Worm (Caenorhabditis elegans) whole organism, L1 larva: ENCODE data around the gene F44D12.2.

Experiments used
- C16A3.4 ChIP-seq: fragments of 150-350 bp; optimal IDR thresholded peaks from 2 replicates; lab custom pipeline; 2014; ENCODE audit warnings: missing biosample characterization, missing genetic modification characterization
- aha-1 ChIP-seq: fragments of 150-350 bp; optimal IDR thresholded peaks from 2 replicates; lab custom pipeline; 2014; ENCODE audit warnings: missing biosample characterization, missing genetic modification characterization
- blmp-1 ChIP-seq: fragments of 150-350 bp; optimal IDR thresholded peaks from 2 replicates; lab custom pipeline; 2014; ENCODE audit warnings: missing biosample characterization, missing genetic modification characterization
- ceh-88 ChIP-seq: fragments of 200-800 bp; sonication (Bioruptor generic); IDR thresholded peaks from 2 replicates; pipeline ENCODE4 v1.3.6; 2022; ENCODE audit warnings: missing genetic modification characterization, missing compliant biosample characterization
- ces-1 ChIP-seq: fragments of 150-350 bp; optimal IDR thresholded peaks from 2 replicates; lab custom pipeline; 2014; ENCODE audit warnings: missing biosample characterization, missing genetic modification reagents, missing genetic modification characterization
- hlh-17 ChIP-seq: fragments of 200-800 bp; sonication (Bioruptor generic); optimal IDR thresholded peaks from 2 replicates; lab custom pipeline; 2018; ENCODE audit warnings: missing genetic modification characterization, mild to moderate bottlenecking, missing compliant biosample characterization, moderate library complexity, borderline replicate concordance
- isw-1 ChIP-seq: fragments of 200-800 bp; sonication (Bioruptor generic); IDR thresholded peaks from 2 replicates; pipeline ENCODE4 v1.3.6; 2022; ENCODE audit warnings: missing genetic modification characterization, missing compliant biosample characterization
- lsy-2 ChIP-seq, 2 experiments: fragments of 150-350 bp; optimal IDR thresholded peaks; 2 replicates each; lab custom pipeline; 2014; ENCODE audit warnings: missing biosample characterization in 2 of 2, missing genetic modification characterization in 2 of 2
- mef-2 ChIP-seq: fragments of 150-350 bp; optimal IDR thresholded peaks from 2 replicates; lab custom pipeline; 2014; ENCODE audit warnings: missing biosample characterization, missing genetic modification characterization
- pqm-1 ChIP-seq: sonication (generic microtip); optimal IDR thresholded peaks from 3 replicates; lab custom pipeline; 2017; ENCODE audit warnings: missing biosample characterization, missing genetic modification characterization
- swsn-7 ChIP-seq: sonication (generic microtip); optimal IDR thresholded peaks from 2 replicates; lab custom pipeline; 2016; ENCODE audit warnings: missing genetic modification characterization, missing compliant biosample characterization
- unc-86 ChIP-seq: sonication (generic microtip); optimal IDR thresholded peaks from 2 replicates; lab custom pipeline; 2016; ENCODE audit warnings: missing genetic modification characterization, missing compliant biosample characterization
- unc-98 ChIP-seq: fragments of 200-800 bp; sonication (Bioruptor generic); IDR thresholded peaks from 2 replicates; pipeline ENCODE4 v1.3.6; 2022; ENCODE audit warnings: missing genetic modification characterization, missing compliant biosample characterization

Gene F44D12.2

DNA sequence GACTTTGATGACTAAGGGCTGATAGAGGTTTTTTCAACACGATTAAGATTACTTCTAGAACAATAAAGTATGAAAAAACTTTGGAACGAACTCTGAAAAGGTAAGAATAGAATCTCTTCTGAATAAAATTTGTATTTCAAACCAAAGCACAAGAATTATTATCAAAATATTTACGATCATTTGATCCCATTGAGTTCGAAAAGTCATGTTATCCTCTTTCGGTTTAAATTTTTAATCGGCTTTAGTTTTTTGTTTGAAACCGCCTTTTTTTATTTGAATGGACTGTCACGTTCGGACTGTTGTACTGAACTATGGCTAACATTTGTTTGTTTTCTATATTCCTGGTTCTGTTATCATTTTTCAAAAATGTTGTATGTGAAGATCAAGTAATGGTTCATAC, 43.1 kb downstream of the F44D12.2 start, which contains the start of gene C47E12.9:
TSS of gene C47E12.9 (plus strand) at position 301 of the 400 bp plus-strand sequence.
- no peak for TF ChIP-seq lsy-2 (tag; optimal IDR thresholded peaks at IDR 0.05; lab: Kevin White, UChicago)
- TF ChIP-seq unc-98 (GFP tag; lab: Robert Waterston, UW) = no peak
- TF ChIP-seq ceh-88 = no peak
- no peak for TF ChIP-seq C16A3.4 (tag; lab: Kevin White, UChicago)
- TF ChIP-seq unc-86 (tag; lab: Kevin White, UChicago) = no peak
- TF ChIP-seq swsn-7 (tag; lab: Kevin White, UChicago) = no peak
- no peak for TF ChIP-seq hlh-17 (GFP tag; lab: Kevin White, UChicago)
- no peak for TF ChIP-seq ces-1 (GFP tag; lab: Kevin White, UChicago)
- no peak for TF ChIP-seq aha-1 (tag; lab: Kevin White, UChicago)

ce11 chrIV:9972629-9973028, 44.9 kb downstream of the F44D12.2 start, which contains the start of the genes C47E12.12 and C47E12.10:
Gene C47E12.12 (minus strand): TSS chrIV:9972729.
Gene C47E12.10 (plus strand): TSS chrIV:9972800.
- no peak for TF ChIP-seq blmp-1 (tag; lab: Kevin White, UChicago)

DNA sequence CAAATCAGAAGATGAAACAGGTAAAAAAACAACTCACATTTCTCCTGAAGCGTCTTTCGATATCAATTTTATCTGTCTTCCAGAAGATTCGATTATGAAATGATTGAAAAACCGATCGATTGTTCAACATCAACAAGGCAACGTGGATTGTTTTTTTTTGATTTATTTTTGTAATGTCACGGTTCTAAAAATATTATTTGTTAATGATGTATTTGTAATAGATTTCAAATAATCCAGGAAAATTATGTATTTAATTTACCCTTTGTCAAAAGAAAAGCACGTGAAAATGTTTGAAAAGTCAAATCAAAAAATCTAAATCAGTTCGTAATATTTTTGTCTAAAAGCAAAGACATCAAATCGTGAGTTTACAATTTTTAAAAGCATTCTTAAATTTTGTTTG, 48.5 kb downstream of the F44D12.2 start, which contains the start of the genes kin-5 and C47E12.11:
TSS of gene kin-5 (minus strand) at position 101 of the 400 bp plus-strand sequence.
TSS of gene C47E12.11 (plus strand) at position 320 of the 400 bp plus-strand sequence.
- TF ChIP-seq unc-86 (tag; lab: Kevin White, UChicago) = no peak
- no peak for TF ChIP-seq isw-1 (GFP tag; lab: Robert Waterston, UW)
- TF ChIP-seq mef-2 (tag; lab: Kevin White, UChicago) = no peak
- TF ChIP-seq pqm-1 (tag; lab: Kevin White, UChicago) = no peak
